Worm (Caenorhabditis elegans): ENCODE measurements around the gene idpp-8.

Gene idpp-8

DNA sequence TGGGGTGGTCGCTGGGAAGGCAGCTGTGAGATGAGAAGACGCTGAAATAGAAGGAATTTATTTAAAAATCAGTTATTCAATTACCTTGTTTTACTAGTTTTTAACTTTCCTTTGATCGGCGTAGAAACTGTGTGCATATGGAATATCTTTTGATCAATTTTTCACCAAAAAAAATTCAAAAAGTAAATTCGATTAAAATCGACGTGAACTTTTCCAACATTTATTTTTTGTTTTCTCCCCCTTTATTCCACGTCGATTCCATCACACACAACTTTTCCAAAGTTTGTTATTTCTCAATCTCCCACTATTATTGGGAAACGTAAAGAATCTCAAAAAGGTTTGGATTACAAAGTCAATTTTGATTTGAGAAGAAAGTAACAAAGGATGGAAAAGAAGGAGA is 45.1 kb downstream of the idpp-8 start, which contains the start of gene C07E3.4:
Gene C07E3.4 (plus strand): TSS at position 301 of the 400 bp plus-strand sequence.
- TF ChIP-seq unc-39 (tag; optimal IDR thresholded peaks at IDR 0.05) (no peak), ceh-82 (tag; optimal IDR thresholded peaks at IDR 0.05) (no peak), nhr-12 (tag; optimal IDR thresholded peaks at IDR 0.05) (no peak), gmeb-1 (tag; optimal IDR thresholded peaks at IDR 0.05) (no peak), sma-3 (GFP tag; optimal IDR thresholded peaks at IDR 0.05) (no peak), nhr-77 (tag; optimal IDR thresholded peaks at IDR 0.05) (no peak), skn-1 (tag; optimal IDR thresholded peaks at IDR 0.05) (no peak), nhr-21 (tag; optimal IDR thresholded peaks at IDR 0.05) (no peak), nhr-10 (tag; optimal IDR thresholded peaks at IDR 0.05) (no peak), Y55F3AM.14 (GFP tag; optimal IDR thresholded peaks at IDR 0.05) (no peak), zag-1 (tag; optimal IDR thresholded peaks at IDR 0.05) (no peak), lin-39 (tag; optimal IDR thresholded peaks at IDR 0.05) (no peak), nhr-11 (tag; optimal IDR thresholded peaks at IDR 0.05) (no peak)

DNA sequence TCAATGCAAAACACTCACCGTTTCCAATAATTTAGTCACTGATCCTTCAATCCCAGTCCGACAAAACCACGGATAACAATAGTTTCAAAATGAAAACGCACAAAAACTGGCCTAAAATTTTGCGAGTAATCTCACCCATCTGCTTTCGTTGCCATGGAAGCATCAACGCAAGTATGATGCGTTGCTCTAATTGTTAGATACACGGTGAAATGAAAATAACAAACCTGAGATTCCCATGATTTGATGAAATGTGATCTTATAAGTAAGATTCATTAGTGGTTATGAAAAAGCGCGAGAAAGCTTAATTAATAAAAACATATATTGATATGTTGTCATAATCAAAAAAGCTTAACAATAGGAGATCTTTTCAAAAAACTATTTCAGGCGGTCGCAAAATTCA is 51.9 kb downstream of the idpp-8 start, which contains the start of gene ceh-57:
Gene ceh-57 (minus strand): TSS at position 95 of the 400 bp plus-strand sequence.
- no peak for TF ChIP-seq mab-5 (tag; optimal IDR thresholded peaks at IDR 0.05)

DNA sequence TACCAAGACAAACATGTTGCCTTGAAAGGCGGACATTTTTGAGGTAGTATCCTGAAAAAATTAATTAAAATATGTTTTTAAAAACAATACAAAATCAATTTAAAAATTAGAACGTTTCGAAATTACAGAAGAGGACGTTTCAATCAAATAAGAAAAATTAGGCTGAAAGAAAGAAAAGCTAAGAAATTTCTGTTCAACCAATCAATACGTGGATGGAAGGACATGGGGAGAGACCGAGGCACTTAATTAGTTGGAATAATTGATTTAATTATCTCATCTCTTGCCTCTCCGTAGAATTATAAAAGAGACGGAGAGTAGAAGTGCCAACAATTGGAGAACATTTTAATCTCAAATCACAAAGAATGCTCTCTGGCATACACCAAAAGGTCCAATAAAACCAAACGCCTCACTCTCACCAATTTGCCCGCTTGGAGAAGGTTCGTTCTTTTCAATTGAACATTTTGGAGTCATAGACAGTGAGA is 54.2 kb downstream of the idpp-8 start, which contains the start of gene ceh-58:
Gene ceh-58 (minus strand): TSS at position 51 of the 482 bp plus-strand sequence.
- no peak for TF ChIP-seq aly-2 (tag; optimal IDR thresholded peaks at IDR 0.05)
- TF ChIP-seq fos-1 (tag; optimal IDR thresholded peaks at IDR 0.05), result no peak
- TF ChIP-seq ztf-1 (GFP tag; conservative IDR thresholded peaks at IDR 0.05), result no peak
- peak in 1 of 2 experiments; percentile 0 for TF ChIP-seq lsy-2 (tag; optimal IDR thresholded peaks at IDR 0.05)
- no peak for TF ChIP-seq zag-1 (tag; optimal IDR thresholded peaks at IDR 0.05)
- TF ChIP-seq skn-1 (tag; optimal IDR thresholded peaks at IDR 0.05), result no peak

Data from whole organism, L2 larva.